Worm (Caenorhabditis elegans): ENCODE data around the gene cth-1.

- TF ChIP-seq dao-5 (tag; optimal IDR thresholded peaks at IDR 0.05) (no peak), W03F9.2 (tag; optimal IDR thresholded peaks at IDR 0.05) (no peak)
These were observed 26.9 kb downstream of the cth-1 start, which contains the start of gene fbxa-143 for ce11 chrV:16127401-16127800.
